Fruit fly (Drosophila melanogaster) whole organism, prepupa: ENCODE results near the gene scpr-C.

Source experiments
- CG11902 ChIP-seq: fragments of 200-800 bp; sonication (Bioruptor generic); optimal IDR thresholded peaks from 3 replicates; lab custom pipeline; 2016; ENCODE audit warnings: missing biosample characterization, missing genetic modification characterization
- CG31627 ChIP-seq: fragments of 200-800 bp; sonication (Bioruptor generic); optimal IDR thresholded peaks from 3 replicates; lab custom pipeline; 2016; ENCODE audit warnings: missing biosample characterization, missing genetic modification characterization
- Eip78C ChIP-seq: fragments of 200-800 bp; sonication (Bioruptor generic); peaks from one replicate; lab custom pipeline; 2016; ENCODE audit warnings: missing biosample characterization, missing genetic modification characterization
- Ets21C ChIP-seq: fragments of 200-800 bp; sonication (Bioruptor generic); optimal IDR thresholded peaks from 3 replicates; lab custom pipeline; 2016; ENCODE audit warnings: missing biosample characterization, missing genetic modification characterization
- Ets96B ChIP-seq: fragments of 200-800 bp; optimal IDR thresholded peaks from 2 replicates; lab custom pipeline; 2019; ENCODE audit warnings: missing biosample characterization, mild to moderate bottlenecking, missing genetic modification characterization, moderate library complexity
- Gug ChIP-seq: fragments of 200-800 bp; sonication (Bioruptor generic); IDR thresholded peaks from 2 replicates; pipeline ENCODE4 v1.3.6; 2022; ENCODE audit warnings: missing biosample characterization, missing genetic modification characterization
- Hr38 ChIP-seq: sonication (Bioruptor generic); optimal IDR thresholded peaks from 2 replicates; lab custom pipeline; 2016; ENCODE audit warnings: missing biosample characterization, missing genetic modification characterization
- Hr39 ChIP-seq: fragments of 200-800 bp; sonication (Bioruptor generic); optimal IDR thresholded peaks from 2 replicates; lab custom pipeline; 2016; ENCODE audit warnings: missing biosample characterization, missing genetic modification characterization
- Smox ChIP-seq: fragments of 200-800 bp; sonication (Bioruptor generic); optimal IDR thresholded peaks from 3 replicates; lab custom pipeline; 2016; ENCODE audit warnings: missing biosample characterization, missing genetic modification characterization
- acj6 ChIP-seq: fragments of 200-800 bp; sonication (Bioruptor generic); optimal IDR thresholded peaks from 3 replicates; lab custom pipeline; 2016; ENCODE audit warnings: missing biosample characterization, missing genetic modification characterization
- fd85E ChIP-seq: fragments of 200-800 bp; sonication (Bioruptor generic); optimal IDR thresholded peaks from 3 replicates; lab custom pipeline; 2016; ENCODE audit warnings: missing biosample characterization, missing genetic modification characterization
- net ChIP-seq: fragments of 200-800 bp; sonication (Bioruptor generic); optimal IDR thresholded peaks from 3 replicates; lab custom pipeline; 2016; ENCODE audit warnings: missing biosample characterization, missing genetic modification characterization
- topi ChIP-seq: fragments of 200-800 bp; sonication (Bioruptor generic); optimal IDR thresholded peaks from 3 replicates; lab custom pipeline; 2016; ENCODE audit warnings: missing biosample characterization, missing genetic modification characterization

DNA sequence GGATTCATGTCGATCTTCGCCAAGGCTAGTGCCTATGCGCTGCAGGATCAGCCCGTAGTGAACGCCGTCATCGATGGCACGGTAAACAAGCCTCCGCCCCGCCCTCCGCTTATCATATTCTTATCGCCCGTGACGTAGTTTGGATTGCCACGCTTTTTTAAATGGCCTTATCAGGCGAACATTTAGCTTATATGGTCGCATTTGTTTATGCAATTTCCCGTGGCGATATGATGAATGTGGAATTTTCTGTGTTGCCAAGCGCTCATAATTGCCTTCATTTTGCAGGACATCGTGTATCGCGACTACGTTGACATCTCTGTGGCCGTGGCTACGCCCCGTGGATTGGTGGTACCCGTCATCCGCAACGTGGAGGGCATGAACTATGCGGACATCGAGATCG, 20.5 kb downstream of the scpr-C start:
- TF ChIP-seq Ets21C (GFP tag; lab: Kevin White, UChicago) (no peak), Hr39 (GFP tag; lab: Kevin White, UChicago) (no peak), CG11902 (GFP tag; lab: Kevin White, UChicago) (no peak), Eip78C (GFP tag; lab: Kevin White, UChicago) (no peak), topi (GFP tag; lab: Kevin White, UChicago) (no peak), Hr38 (GFP tag; lab: Kevin White, UChicago) (no peak), Smox (GFP tag; lab: Kevin White, UChicago) (no peak), fd85E (GFP tag; lab: Kevin White, UChicago) (no peak), Gug (GFP tag; lab: Robert Waterston, UW) (no peak), net (GFP tag; lab: Kevin White, UChicago) (no peak), acj6 (GFP tag; lab: Kevin White, UChicago) (no peak), CG31627 (GFP tag; lab: Kevin White, UChicago) (no peak), Ets96B (no peak)
